Worm (Caenorhabditis elegans) whole organism, late embryonic: ENCODE data around the gene grl-12.

Experiments
- C38D4.7 ChIP-seq: fragments of 200-800 bp; sonication (Bioruptor generic); optimal IDR thresholded peaks from 2 replicates; lab custom pipeline; 2018; ENCODE audit warnings: mild to moderate bottlenecking, missing genetic modification characterization, moderate library complexity, missing compliant biosample characterization
- ama-1 ChIP-seq: fragments of 150-350 bp; optimal IDR thresholded peaks from 2 replicates; lab custom pipeline; 2014
- ceh-22 ChIP-seq: sonication (generic microtip); optimal IDR thresholded peaks from 2 replicates; lab custom pipeline; 2017; ENCODE audit warnings: missing biosample characterization, missing genetic modification characterization
- ceh-24 ChIP-seq: sonication (generic microtip); optimal IDR thresholded peaks from 2 replicates; lab custom pipeline; 2016; ENCODE audit warnings: mild to moderate bottlenecking, missing genetic modification characterization, missing compliant biosample characterization
- ceh-34 ChIP-seq: sonication (generic microtip); optimal IDR thresholded peaks from 2 replicates; lab custom pipeline; 2016; ENCODE audit warnings: mild to moderate bottlenecking, missing genetic modification characterization, missing compliant biosample characterization
- dmd-4 ChIP-seq: sonication (generic microtip); optimal IDR thresholded peaks from 2 replicates; lab custom pipeline; 2016; ENCODE audit warnings: borderline replicate concordance, missing genetic modification characterization, missing compliant biosample characterization
- elt-2 ChIP-seq: sonication (generic microtip); optimal IDR thresholded peaks from 2 replicates; lab custom pipeline; 2016; ENCODE audit warnings: missing genetic modification reagents, missing genetic modification characterization, missing compliant biosample characterization
- elt-4 ChIP-seq: sonication (generic microtip); optimal IDR thresholded peaks from 2 replicates; lab custom pipeline; 2016; ENCODE audit warnings: missing genetic modification characterization, missing compliant biosample characterization
- fkh-10 ChIP-seq: fragments of 150-350 bp; optimal IDR thresholded peaks from 2 replicates; lab custom pipeline; 2014; ENCODE audit warnings: missing biosample characterization, missing genetic modification reagents, missing genetic modification characterization
- hlh-15 ChIP-seq: sonication (generic microtip); optimal IDR thresholded peaks from 2 replicates; lab custom pipeline; 2016; ENCODE audit warnings: missing genetic modification characterization, missing compliant biosample characterization
- pha-4 ChIP-seq: fragments of 150-350 bp; optimal IDR thresholded peaks from 2 replicates; lab custom pipeline; 2018; ENCODE audit warnings: missing biosample characterization, missing genetic modification reagents, missing genetic modification characterization
- sox-2 ChIP-seq: fragments of 200-800 bp; sonication (Bioruptor generic); IDR thresholded peaks from 2 replicates; pipeline ENCODE4 v1.3.6; 2022; ENCODE audit warnings: missing genetic modification reagents, missing genetic modification characterization, missing compliant biosample characterization
- unc-86 ChIP-seq: sonication (generic microtip); optimal IDR thresholded peaks from 2 replicates; lab custom pipeline; 2016; ENCODE audit warnings: missing genetic modification characterization, missing compliant biosample characterization

ce11 chrV:8610633-8611404, 26.0 kb downstream of the grl-12 start, which contains the start of gene fip-4:
- TF ChIP-seq ama-1 (lab: Kevin White, UChicago) (no peak), fkh-10 (GFP tag; lab: Kevin White, UChicago) (no peak), ceh-22 (tag; lab: Kevin White, UChicago) (no peak), ceh-34 (tag; lab: Kevin White, UChicago) (no peak), sox-2 (GFP tag; lab: Robert Waterston, UW) (no peak), unc-86 (tag; lab: Kevin White, UChicago) (no peak), ceh-24 (tag; lab: Kevin White, UChicago) (no peak), elt-4 (no peak), C38D4.7 (GFP tag; lab: Kevin White, UChicago) (no peak), hlh-15 (tag; lab: Kevin White, UChicago) (no peak), pha-4 (tag; lab: Kevin White, UChicago) (no peak), dmd-4 (tag; lab: Kevin White, UChicago) (no peak), elt-2 (no peak)
